Fruit fly (Drosophila melanogaster) S2 (cell line): ENCODE data around the gene ppk26.
"Not testable (repeated sequence)": the region's sequence is repeated elsewhere in the genome, so short reads cannot be mapped to it uniquely, and the experiment has no call there.

Experiments used
- CG8478 ChIP-seq: fragments of >200 bp; optimal IDR thresholded peaks from 2 replicates; lab custom pipeline; 2018
- CTCF ChIP-seq, 2 experiments: fragments of >200 bp; optimal IDR thresholded peaks; 2 replicates each; lab custom pipeline; 2018

The ppk26 gene

DNA sequence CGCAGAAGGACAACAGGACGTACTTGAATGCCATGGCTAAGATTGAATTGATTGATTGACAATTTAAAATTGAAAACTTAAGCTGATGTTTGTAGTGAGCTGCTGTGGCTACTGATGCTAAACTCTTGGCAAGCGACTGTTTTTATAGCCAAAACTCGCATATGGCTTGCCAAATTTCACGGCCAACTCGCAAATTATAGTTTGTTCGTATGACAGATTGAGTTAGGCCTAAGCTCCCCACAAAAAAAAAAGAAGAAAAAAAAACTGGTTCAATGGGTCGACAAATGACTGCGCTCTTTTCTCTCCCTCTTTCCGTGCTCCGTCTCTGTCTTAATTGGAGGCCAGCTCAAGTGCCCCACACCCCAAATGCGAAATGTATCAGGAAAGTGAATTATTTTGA, 14.3 kb downstream of the ppk26 start, which contains the start of gene CG8543:
Gene CG8543 (minus strand): TSS at position 101 of the 400 bp plus-strand sequence.
- TF ChIP-seq CTCF (optimal IDR thresholded peaks at IDR 0.05; lab: Kevin White, UChicago) (no peak), CG8478 (no peak)

dm6 chr3L:7471259-7471658, 15.3 kb downstream of the ppk26 start, which contains the start of gene CG8541:
Gene CG8541, plus strand, starts transcription at chr3L:7471559.
- TF ChIP-seq CTCF (optimal IDR thresholded peaks at IDR 0.05; lab: Kevin White, UChicago) = no peak
- no peak for TF ChIP-seq CG8478

- TF ChIP-seq CTCF (optimal IDR thresholded peaks at IDR 0.05; lab: Kevin White, UChicago) (no peak), CG8478 (no peak)
Measured at dm6 chr3L:7475270-7475669, 19.3 kb downstream of the ppk26 start, which contains the start of gene CG43292. Gene CG43292, plus strand, starts transcription at chr3L:7475570.

- TF ChIP-seq CG8478 (no peak), CTCF (optimal IDR thresholded peaks at IDR 0.05; lab: Kevin White, UChicago) (no peak)
Measured at dm6 chr3L:7485667-7486066, 29.7 kb downstream of the ppk26 start, which contains the start of gene mthl6. Gene mthl6, plus strand, starts transcription at chr3L:7485967.

DNA sequence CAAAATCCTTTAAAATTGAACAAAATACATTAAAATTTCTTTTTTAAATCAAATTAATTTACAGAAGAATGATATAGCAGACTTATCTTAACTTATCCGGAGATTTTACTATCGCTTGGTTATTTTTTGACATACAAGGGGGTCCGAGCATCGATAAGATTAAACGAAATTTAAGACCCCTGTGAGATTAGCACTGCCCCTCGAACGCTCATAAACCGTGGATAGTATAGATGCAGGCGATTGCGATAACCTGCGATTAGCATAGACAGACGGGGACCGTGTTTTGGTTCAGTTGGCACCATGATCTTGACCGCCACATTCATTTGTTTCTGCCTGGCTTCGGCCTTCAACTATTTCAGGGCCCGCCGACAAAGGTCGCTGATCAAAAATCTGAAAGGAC, 35.6 kb downstream of the ppk26 start, which contains the start of gene Cyp316a1:
Gene Cyp316a1 (plus strand): TSS at position 301 of the 400 bp plus-strand sequence.
- TF ChIP-seq CG8478 (no peak), CTCF (optimal IDR thresholded peaks at IDR 0.05; lab: Kevin White, UChicago) (no peak)

- TF ChIP-seq CG8478 = no peak
- no peak for TF ChIP-seq CTCF (optimal IDR thresholded peaks at IDR 0.05; lab: Kevin White, UChicago)
Measured at dm6 chr3L:7496097-7496496, 40.1 kb downstream of the ppk26 start, which contains the start of gene Cyp4d8. Gene Cyp4d8, minus strand, starts transcription at chr3L:7496197.

DNA sequence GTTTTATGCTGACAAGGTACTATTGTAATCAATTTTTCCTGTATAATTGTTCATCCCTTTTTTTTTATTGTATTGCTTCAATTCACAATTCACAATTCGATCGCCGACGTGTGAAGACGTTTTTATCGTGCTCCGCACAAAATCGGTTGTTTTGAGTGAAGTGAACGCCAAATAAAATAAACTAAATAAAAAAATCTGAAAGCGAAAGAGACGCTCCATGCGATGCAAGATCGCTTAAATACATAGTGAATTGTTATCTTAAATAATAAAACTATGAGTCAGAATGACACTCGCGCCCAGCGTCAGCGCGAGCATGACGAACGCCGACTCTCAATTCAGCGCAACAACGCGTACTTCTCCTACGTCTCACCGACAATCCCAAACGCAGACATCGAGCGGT, 42.8 kb downstream of the ppk26 start, which contains the start of gene CG8539:
Gene CG8539 (minus strand): TSS at position 101 of the 400 bp plus-strand sequence.
- TF ChIP-seq CG8478; CTCF (optimal IDR thresholded peaks at IDR 0.05; lab: Kevin White, UChicago): not testable (repeated sequence)

- TF ChIP-seq CTCF (optimal IDR thresholded peaks at IDR 0.05; lab: Kevin White, UChicago) = no peak
- TF ChIP-seq CG8478 = no peak
Measured at dm6 chr3L:7506117-7506516, 50.2 kb downstream of the ppk26 start, which contains the start of gene CG7548. Gene CG7548, minus strand, starts transcription at chr3L:7506217.
